Fruit fly (Drosophila melanogaster) whole organism, larva: Measurements from ENCODE around the gene hd.

Experiments used
- noc ChIP-seq: fragments of 200-800 bp; sonication (Bioruptor generic); optimal IDR thresholded peaks from 3 replicates; lab custom pipeline; 2019; ENCODE audit warnings: missing biosample characterization, mild to moderate bottlenecking, missing genetic modification characterization, moderate library complexity

The hd gene

DNA sequence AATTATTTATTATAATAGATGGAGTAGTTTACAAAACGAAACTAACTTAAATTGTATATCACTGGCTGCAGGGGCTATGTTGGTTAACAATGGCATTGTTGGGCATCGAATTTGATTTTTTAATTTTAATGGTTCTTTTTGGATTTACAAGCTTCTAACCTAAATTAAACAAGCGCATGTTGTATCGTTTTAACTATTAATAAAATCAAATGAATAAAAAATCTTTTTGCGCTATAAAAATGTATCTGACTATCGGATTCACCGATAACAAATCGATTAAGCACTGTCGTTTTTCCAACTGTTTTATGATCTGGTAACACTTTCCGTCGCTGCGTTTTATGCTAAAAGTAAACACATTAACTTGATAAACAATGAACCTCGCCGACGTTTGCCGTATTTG lies at the start of gene hd, which contains the start of gene CG14667:
Gene hd, minus strand, starts transcription at position 243 of the 400 bp plus-strand sequence.
Gene CG14667, plus strand, starts transcription at position 303 of the 400 bp plus-strand sequence.
- no peak for TF ChIP-seq noc (tag; lab: Kevin White, UChicago)

DNA sequence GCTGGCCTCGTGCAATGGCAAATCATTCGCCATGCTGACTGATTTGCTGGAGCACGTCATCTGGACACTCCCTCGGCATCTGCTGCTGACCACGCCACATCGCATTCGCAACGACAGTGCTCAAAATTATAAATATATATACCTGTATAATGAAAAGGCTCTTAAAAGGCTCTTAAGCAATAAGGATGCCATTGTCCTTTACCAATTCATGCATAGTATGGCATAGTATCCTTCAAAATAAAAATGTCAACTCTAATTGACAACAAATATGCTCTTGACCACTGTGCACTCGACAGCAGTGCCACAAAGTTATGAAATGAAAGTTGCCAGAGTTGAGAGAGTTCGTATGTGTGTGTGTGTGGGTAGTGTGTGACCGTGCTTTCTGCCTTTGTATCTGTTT lies 47.4 kb upstream of the hd start:
- no peak for TF ChIP-seq noc (tag; lab: Kevin White, UChicago)

DNA sequence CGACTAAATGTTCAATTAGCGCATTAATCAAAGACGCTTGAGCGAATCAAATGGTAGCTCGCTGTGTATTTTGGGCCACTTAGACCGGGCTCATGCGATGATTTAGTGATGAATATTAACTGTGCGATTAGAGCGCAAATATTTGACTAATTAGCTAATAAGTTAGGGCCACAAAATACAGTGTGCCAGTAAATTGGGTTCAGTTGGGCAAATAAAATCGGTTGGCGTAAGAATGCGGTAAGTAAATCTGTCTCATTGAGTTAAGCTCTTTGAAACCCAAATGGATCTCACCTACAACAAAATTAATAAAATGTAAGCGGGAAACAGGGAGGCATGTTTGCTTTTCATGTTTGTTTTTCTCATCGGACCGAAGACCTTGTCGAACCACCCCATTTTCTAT lies 45.7 kb upstream of the hd start:
- no peak for TF ChIP-seq noc (tag; lab: Kevin White, UChicago)

DNA sequence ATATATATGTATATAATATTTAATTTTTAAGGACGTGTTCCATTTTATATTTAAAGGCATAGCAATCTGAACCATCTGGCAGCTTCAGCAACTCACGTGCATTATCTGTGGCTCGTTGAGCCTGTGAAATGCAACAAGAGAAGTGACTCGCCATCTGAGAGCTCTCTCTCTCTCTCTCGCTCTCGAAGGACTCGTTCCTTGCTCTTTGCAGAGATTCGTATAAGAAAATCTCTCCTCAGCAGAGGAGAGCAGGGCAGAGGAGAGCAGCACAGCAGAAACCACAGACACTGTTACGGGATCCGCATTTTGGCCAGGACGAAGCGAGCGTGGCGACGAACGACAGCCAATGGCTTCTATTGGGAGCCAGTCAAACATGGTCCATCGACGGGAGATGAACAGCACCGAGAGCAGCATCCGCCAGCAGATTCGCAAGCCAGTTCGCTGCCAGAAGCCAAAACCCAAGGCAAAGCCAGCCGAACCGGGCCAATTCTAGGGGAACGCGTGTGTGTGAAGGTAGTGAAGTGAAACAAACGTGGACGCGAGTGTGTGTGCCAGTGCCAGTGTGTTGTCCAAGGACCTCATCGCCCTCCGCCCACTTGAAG lies 39.5 kb upstream of the hd start, which contains the start of gene CG14669:
Gene CG14669, plus strand, starts transcription at position 381 of the 602 bp plus-strand sequence.
- TF ChIP-seq noc (tag; lab: Kevin White, UChicago), result no peak

DNA sequence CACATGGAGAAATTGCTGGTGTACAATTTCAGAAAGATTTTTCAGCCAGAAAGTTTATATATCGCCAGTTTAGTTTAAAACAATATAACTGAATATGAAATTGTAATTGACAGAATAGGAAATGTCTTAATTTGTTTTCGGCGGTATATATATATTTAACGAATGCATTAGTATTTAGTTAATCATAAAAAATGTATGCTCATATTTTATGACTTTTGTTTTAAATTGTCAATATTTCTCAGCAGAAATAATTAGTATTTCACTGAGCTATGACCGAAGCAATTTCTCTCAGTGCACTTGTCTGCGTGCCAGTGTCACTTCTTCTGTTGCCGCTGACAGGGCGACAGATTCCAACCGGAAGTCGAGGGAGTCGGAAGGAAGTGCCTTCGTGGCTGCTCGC lies 38.2 kb upstream of the hd start:
- TF ChIP-seq noc (tag; lab: Kevin White, UChicago), result no peak

DNA sequence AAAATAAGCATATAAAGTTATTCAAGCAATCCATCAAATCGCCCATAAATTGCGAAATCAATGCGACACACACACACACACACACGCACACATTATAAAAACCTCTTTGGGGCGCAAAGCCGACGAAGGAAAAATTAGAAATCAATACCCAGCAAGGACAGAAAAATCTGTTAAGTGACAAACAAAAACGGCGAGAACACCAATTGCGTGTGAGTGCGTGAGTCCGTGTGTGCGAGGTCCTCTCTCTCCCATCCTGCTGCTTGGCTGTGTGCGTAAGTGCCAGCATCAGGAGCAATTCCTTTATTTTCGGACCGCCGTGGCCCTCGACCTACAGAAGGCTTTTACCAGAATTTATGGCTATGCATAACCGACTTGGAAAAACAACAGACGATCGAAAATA lies 37.5 kb upstream of the hd start, which contains the start of gene Orco:
Gene Orco, minus strand, starts transcription at position 101 of the 400 bp plus-strand sequence.
- no peak for TF ChIP-seq noc (tag; lab: Kevin White, UChicago)

DNA sequence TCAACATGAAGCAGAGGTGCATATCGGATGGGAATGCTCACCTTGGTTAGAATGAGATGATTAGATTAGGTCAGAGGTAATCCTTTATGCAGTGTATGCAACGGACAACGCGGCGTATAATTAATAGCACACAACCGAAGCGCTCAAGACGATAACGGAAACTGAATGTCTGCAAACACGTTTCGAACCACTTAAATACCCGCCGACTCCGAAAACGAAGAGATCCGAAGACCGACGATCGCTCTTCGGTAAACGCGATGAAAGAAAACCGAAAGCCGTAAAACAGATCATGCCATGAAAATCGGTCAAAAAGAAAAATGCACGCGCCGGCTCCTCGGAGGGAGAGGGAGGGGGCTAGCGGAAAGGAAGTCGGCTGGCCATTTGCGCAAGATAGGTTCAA lies 29.2 kb upstream of the hd start, which contains the start of gene CG2663:
Gene CG2663, minus strand, starts transcription at position 173 of the 400 bp plus-strand sequence.
- TF ChIP-seq noc (tag; lab: Kevin White, UChicago), result no peak

DNA sequence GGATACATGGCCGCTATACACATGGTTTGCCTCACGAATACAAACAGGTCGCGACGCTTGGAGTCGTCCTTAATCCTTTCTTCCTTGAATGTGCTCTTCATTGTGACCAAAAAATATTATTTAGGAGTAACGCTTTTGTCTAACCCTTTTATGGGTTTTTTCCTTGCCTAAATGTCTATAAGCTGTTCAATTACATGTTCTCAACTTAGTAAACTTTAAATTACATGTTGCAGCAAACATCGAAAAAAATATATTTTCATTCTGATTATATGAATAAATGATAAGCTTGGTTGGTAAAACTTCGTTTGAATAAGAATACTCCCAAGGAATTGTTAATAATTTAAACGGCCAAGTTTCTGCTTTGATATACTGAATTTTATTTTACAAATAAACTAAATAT lies 24.3 kb upstream of the hd start, which contains the start of gene Or83a:
Gene Or83a, minus strand, starts transcription at position 101 of the 400 bp plus-strand sequence.
- no peak for TF ChIP-seq noc (tag; lab: Kevin White, UChicago)

DNA sequence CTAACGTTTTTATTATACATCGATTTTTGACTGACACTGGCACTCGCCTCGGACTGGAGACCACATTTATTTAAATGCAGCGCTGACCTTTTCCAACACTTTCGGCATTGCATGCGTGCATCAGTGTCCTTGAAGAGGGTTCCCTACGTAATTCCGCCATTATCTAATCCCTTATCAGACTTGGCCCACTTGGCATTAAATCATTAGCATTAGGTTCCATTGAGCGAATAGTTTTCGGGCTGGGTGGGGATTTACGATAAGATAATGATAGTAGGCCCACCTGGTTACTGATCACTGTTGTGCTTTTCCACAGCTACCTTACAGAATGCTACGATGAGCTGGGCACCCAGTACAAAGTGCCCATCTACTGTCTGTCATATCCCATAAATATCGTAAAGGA lies 20.4 kb upstream of the hd start:
- no peak for TF ChIP-seq noc (tag; lab: Kevin White, UChicago)

DNA sequence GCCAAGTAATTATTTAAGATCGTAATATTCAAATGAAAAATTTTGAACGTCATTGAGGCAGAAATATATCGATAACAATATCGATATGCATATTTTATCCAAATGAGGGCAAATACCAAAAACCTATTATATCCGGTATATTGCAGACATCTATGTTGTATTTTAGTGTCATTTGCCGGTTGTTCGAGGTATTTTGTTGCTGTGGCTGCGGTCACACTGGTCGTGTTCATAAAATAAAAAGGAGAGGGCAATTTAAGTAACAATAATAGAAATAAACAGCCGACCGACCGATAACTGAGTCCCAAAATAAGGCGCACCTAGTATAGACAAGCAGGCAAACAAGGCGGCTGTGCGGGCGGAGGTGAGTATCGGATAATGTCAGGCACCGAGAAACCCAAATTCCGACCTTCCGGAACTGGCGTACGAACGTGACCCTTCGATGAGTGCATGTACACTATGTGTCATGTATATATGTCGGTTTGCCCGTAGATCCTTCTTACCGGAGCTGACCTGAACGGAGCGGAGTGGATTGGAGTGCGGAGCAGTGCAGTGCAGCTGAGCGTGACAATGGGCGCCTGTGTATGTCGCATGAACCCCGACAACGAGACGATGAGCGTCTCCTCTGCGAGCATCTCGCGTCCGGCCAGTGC lies 19.1 kb upstream of the hd start, which contains the start of gene CG1172:
Gene CG1172, plus strand, starts transcription at position 181 of the 650 bp plus-strand sequence.
- TF ChIP-seq noc (tag; lab: Kevin White, UChicago), result no peak

DNA sequence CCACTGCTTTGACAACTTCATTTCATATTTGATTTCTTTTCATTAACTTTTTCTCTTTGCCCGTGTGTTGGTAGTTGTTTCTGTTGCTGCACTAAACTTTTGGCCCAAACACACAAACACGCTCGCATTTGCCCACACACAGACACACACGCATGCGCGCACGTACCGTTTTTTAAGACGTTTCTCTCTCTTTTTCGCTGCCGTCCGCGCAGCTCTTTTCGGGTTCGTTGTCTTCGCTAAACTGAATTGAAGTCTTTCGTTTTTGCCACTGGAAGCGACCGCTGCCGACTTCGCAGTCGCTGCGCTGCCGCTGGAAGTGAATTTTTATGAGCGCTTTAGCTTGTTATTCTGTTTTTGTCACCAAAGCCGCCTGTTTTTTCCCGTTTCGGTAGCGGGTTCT lies 17.9 kb upstream of the hd start, which contains the start of gene kkv:
Gene kkv, minus strand, starts transcription at position 246 of the 400 bp plus-strand sequence.
- TF ChIP-seq noc (tag; lab: Kevin White, UChicago), result no peak

DNA sequence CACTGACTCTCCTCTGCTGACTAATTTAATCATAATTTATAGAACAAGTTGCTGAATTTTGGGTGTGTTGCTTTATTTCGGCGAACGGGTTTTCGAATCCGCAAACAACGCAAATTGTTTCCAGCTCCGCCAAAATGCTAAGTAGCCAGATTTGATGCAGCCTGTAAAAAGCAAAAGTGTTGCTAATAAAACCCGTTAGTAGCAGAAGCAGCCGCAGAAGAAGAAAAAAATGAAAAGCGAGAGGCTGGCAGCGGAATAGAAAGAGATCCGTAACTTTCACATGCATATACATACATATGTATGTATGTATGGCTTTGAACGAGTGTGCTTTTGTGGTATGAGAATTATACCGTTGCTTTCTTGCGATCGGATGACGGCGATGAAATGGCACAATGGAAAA lies 17.3 kb upstream of the hd start:
- no peak for TF ChIP-seq noc (tag; lab: Kevin White, UChicago)

DNA sequence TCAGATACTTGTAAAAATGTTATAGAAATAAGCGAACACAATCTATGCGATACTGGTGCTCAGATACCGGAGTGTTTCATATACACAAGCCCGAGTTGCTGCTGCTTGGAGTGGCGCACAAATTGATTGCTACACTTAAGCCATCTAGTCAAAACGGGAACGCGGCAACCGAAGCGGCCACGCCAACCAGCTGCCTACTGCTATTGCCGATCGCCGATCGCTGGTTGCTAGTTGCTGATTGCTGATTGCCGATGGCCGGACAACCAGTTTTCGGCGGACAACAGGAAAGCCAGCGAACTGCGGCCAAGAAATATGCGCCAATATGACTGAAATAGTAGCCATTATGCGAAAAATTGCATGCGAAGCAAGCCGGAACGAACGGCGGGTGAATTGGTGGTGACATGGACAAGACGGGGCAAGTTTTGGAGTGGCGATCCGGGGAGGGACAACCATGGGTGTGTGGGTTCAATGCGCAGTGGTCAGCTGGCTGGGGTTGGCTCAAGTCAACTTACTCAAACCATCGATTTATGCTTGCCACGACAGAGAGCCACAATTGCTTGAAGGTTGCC lies 15.4 kb upstream of the hd start:
- no peak for TF ChIP-seq noc (tag; lab: Kevin White, UChicago)

DNA sequence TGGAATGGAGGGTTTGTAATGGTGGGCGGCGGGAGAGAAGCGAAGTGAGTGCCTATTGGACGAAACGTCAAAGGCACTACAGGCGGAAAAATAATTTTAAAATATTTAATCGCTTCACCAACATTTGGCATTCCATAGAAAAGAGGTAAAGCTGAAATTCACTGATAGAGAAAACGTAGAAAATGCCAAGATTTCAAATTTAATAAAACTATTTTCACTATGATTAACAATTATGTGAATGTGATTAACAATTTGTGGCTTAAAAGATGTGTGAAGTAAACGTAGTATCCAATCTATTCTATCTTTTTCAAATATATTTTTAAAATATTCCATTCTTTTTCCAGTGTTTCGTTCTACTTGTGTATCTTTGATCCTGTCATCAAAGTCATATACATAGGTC lies 14.7 kb upstream of the hd start:
- no peak for TF ChIP-seq noc (tag; lab: Kevin White, UChicago)

DNA sequence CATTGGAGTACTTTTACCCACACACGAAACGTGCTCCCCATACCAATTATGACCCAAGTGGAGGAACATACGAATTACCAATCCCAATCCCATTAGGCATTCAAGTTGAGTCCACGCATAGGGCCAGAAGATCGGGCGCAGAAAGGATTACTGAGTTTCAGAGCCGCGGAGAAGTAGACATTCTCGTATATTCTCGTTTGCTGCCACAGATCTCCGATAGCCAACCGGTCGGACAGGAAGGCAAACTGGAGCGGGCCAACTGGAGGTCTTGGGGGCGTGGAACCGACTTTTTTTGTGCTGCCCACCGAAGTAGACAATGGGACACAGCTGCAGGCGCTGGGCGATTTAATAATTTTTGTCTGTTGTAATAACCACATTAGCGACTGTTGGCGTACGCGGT lies 14.3 kb upstream of the hd start:
- TF ChIP-seq noc (tag; lab: Kevin White, UChicago), result no peak

DNA sequence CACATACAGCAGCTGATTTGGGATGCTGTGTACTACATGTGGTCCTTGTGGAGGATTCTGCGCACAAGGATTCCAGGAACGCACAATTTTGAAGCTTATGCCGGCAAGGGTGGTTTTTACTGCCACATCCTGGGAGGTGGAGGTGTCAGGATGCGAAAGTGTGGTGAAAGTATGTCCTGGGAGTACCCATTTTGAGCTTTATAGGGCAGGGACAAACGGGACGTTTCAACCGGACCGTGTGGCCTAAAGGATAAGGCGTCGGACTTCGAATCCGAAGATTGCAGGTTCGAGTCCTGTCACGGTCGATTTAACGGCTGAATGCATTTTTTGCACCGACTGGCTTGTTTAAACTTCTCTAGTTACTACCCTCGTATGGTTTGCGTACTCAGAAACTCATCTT lies 13.2 kb upstream of the hd start:
- TF ChIP-seq noc (tag; lab: Kevin White, UChicago), result no peak
